Worm (Caenorhabditis elegans): ENCODE data around the gene dhs-6.
A peak's percentile ranks its signal among the peaks of the same experiment; 100 is the strongest.

DNA sequence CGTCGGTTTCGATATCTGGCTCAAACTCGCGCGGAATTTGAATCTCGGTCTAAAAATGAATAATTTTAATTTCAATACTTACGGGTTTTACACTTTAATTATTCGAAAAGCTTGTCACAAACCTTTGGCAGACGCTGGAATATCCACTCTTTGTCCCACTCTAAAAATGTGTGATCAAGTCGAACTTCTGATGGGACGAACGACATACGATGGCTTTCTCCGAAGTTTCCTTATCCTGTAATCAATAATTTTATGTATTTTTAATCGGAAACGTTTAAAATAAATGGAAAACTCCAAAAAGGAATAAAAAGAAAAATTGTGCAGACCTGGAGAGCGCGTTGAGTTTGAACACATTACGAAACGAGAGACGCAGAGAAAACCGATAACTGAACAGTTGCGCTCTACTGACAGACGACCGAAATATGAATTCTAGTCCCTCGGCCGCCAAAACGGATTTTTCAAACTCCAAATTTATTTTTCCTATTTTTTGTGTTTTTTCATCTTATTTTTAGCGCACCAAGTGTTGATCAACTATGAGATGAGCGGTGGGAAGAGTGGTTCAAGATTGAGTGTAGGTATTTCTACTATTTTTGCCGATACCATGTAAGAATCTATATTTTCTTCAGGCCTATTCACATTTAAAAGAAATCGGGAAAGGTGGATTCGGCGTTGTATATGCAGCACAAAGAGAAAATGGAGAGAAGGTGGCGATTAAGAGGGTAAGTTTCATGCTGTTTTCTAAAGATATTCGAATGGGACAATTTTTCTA is 30.3 kb upstream of the dhs-6 start, which contains the start of the genes sam-4, F59E12.17 and zyg-1:
- TF ChIP-seq egl-27 (tag; optimal IDR thresholded peaks at IDR 0.05) = no peak
- TF ChIP-seq nhr-237 (tag; optimal IDR thresholded peaks at IDR 0.05) = no peak
- peak; percentile 50 for TF ChIP-seq aha-1 (tag)
- TF ChIP-seq nhr-41 (GFP tag; IDR thresholded peaks at IDR 0.05) = no peak
- TF ChIP-seq ztf-7 (tag; optimal IDR thresholded peaks at IDR 0.05) = no peak
- no peak for TF ChIP-seq spr-3 (GFP tag; optimal IDR thresholded peaks at IDR 0.05)
- no peak for TF ChIP-seq ceh-82 (tag; optimal IDR thresholded peaks at IDR 0.05)
- no peak for TF ChIP-seq T20F7.1 (GFP tag; optimal IDR thresholded peaks at IDR 0.05)
- peak in 1 of 2 experiments; percentile 81 for TF ChIP-seq lsy-2 (tag; optimal IDR thresholded peaks at IDR 0.05)
- TF ChIP-seq nhr-76 (tag; optimal IDR thresholded peaks at IDR 0.05) = no peak
- TF ChIP-seq nhr-10 (tag; optimal IDR thresholded peaks at IDR 0.05) = no peak
- peak; percentile 53 for TF ChIP-seq hmg-1.1 (GFP tag; IDR thresholded peaks at IDR 0.05)
- TF ChIP-seq gei-8 (GFP tag; optimal IDR thresholded peaks at IDR 0.05) = no peak
